Fruit fly (Drosophila melanogaster) whole organism, embryonic: ENCODE results near the gene pygo.

Experiments used
- CG10147 ChIP-seq: fragments of 200-800 bp; sonication (Bioruptor generic); optimal IDR thresholded peaks from 2 replicates; lab custom pipeline; 2019; ENCODE audit warnings: missing biosample characterization, mild to moderate bottlenecking, missing genetic modification characterization, moderate library complexity
- CG10209 ChIP-seq: fragments of 200-800 bp; sonication (Bioruptor generic); optimal IDR thresholded peaks from 3 replicates; lab custom pipeline; 2017; ENCODE audit warnings: missing biosample characterization, mild to moderate bottlenecking, missing genetic modification characterization, missing genetic modification reagents
- CG1024 ChIP-seq: fragments of 200-800 bp; sonication (Bioruptor generic); IDR thresholded peaks from 2 replicates; pipeline ENCODE4 v1.3.6; 2022; ENCODE audit warnings: missing biosample characterization, missing genetic modification characterization
- CG10431 ChIP-seq: fragments of 200-800 bp; sonication (Bioruptor generic); optimal IDR thresholded peaks from 3 replicates; lab custom pipeline; 2018; ENCODE audit warnings: missing biosample characterization, mild to moderate bottlenecking, missing genetic modification characterization
- CG10959 ChIP-seq: fragments of 200-800 bp; sonication (Bioruptor generic); IDR thresholded peaks from 2 replicates; pipeline ENCODE4 v1.3.6; 2022; ENCODE audit warnings: missing biosample characterization, missing genetic modification characterization
- CG11093 ChIP-seq: fragments of 200-800 bp; sonication (Bioruptor generic); IDR thresholded peaks from 3 replicates; pipeline ENCODE4 v1.3.6; 2022; ENCODE audit warnings: missing biosample characterization, missing genetic modification characterization
- CG11247 ChIP-seq: fragments of 200-800 bp; sonication (Bioruptor generic); IDR thresholded peaks from 2 replicates; pipeline ENCODE4 v1.3.6; 2022; ENCODE audit warnings: missing biosample characterization, missing genetic modification characterization
- CG11723 ChIP-seq: fragments of 200-800 bp; sonication (Bioruptor generic); optimal IDR thresholded peaks from 2 replicates; lab custom pipeline; 2017; ENCODE audit warnings: missing biosample characterization, mild to moderate bottlenecking, missing genetic modification characterization
- CG12071 ChIP-seq: fragments of 200-800 bp; sonication (Bioruptor generic); optimal IDR thresholded peaks from 3 replicates; lab custom pipeline; 2018; ENCODE audit warnings: missing biosample characterization, mild to moderate bottlenecking, missing genetic modification characterization
- CG1233 ChIP-seq: fragments of 200-800 bp; sonication (Bioruptor generic); optimal IDR thresholded peaks from 4 replicates; lab custom pipeline; 2018; ENCODE audit warnings: missing biosample characterization, mild to moderate bottlenecking, missing genetic modification characterization
- CG13894 ChIP-seq: fragments of 200-800 bp; sonication (Bioruptor generic); optimal IDR thresholded peaks from 3 replicates; lab custom pipeline; 2018; ENCODE audit warnings: missing biosample characterization, mild to moderate bottlenecking, missing genetic modification characterization, moderate library complexity
- CG14014 ChIP-seq: fragments of 200-800 bp; sonication (Bioruptor generic); IDR thresholded peaks from 2 replicates; pipeline ENCODE4 v1.3.6; 2022; ENCODE audit warnings: missing biosample characterization, missing genetic modification characterization
- CG14710 ChIP-seq: fragments of 200-800 bp; sonication (Bioruptor generic); optimal IDR thresholded peaks from 3 replicates; lab custom pipeline; 2019; ENCODE audit warnings: missing biosample characterization, mild to moderate bottlenecking, missing genetic modification characterization, moderate library complexity
- CG15073 ChIP-seq: fragments of 200-800 bp; sonication (Bioruptor generic); optimal IDR thresholded peaks from 2 replicates; lab custom pipeline; 2016; ENCODE audit warnings: missing biosample characterization, missing genetic modification characterization
- CG15269 ChIP-seq: fragments of 200-800 bp; sonication (Bioruptor generic); optimal IDR thresholded peaks from 2 replicates; lab custom pipeline; 2018; ENCODE audit warnings: missing biosample characterization, mild to moderate bottlenecking, missing genetic modification characterization, moderate library complexity
- CG17385 ChIP-seq: fragments of 200-800 bp; sonication (Bioruptor generic); optimal IDR thresholded peaks from 3 replicates; lab custom pipeline; 2018; ENCODE audit warnings: missing biosample characterization, mild to moderate bottlenecking, missing genetic modification characterization
- CG18476 ChIP-seq: fragments of 200-800 bp; sonication (Bioruptor generic); optimal IDR thresholded peaks from 2 replicates; lab custom pipeline; 2016; ENCODE audit warnings: missing biosample characterization, mild to moderate bottlenecking, missing genetic modification characterization
- CG3065 ChIP-seq: fragments of 200-800 bp; sonication (Bioruptor generic); optimal IDR thresholded peaks from 2 replicates; lab custom pipeline; 2016; ENCODE audit warnings: missing biosample characterization, missing genetic modification characterization
- CG34422 ChIP-seq: fragments of 200-800 bp; sonication (Bioruptor generic); IDR thresholded peaks from 3 replicates; pipeline ENCODE4 v1.3.6; 2022; ENCODE audit warnings: missing biosample characterization, missing genetic modification characterization
- CG3847 ChIP-seq: fragments of 200-800 bp; sonication (Bioruptor generic); IDR thresholded peaks from 2 replicates; pipeline ENCODE4 v1.3.6; 2022; ENCODE audit warnings: missing biosample characterization, missing genetic modification characterization
- CG9215 ChIP-seq: fragments of 200-800 bp; sonication (Bioruptor generic); IDR thresholded peaks from 2 replicates; pipeline ENCODE4 v1.3.6; 2022; ENCODE audit warnings: missing biosample characterization, missing genetic modification characterization
- Dek ChIP-seq: fragments of 200-800 bp; sonication (Bioruptor generic); optimal IDR thresholded peaks from 3 replicates; lab custom pipeline; 2019; ENCODE audit warnings: missing biosample characterization, mild to moderate bottlenecking, missing genetic modification characterization, moderate library complexity
- Dll ChIP-seq: fragments of 200-800 bp; sonication (Bioruptor generic); IDR thresholded peaks from 4 replicates; pipeline ENCODE4 v1.3.6; 2022; ENCODE audit warnings: missing biosample characterization, missing genetic modification characterization; ENCODE audit not compliant: partially characterized antibody
- Eip74EF ChIP-seq, 2 experiments: fragments of 200-800 bp in 1 of 2; fragments of >200 bp in 1 of 2; sonication (Bioruptor generic) in 1 of 2; optimal IDR thresholded peaks; 2 replicates each; lab custom pipeline; 2017 to 2019; ENCODE audit warnings: missing biosample characterization in 2 of 2, missing genetic modification characterization in 2 of 2, mild to moderate bottlenecking in 1 of 2, moderate library complexity in 1 of 2
- Fer3 ChIP-seq: fragments of 200-800 bp; sonication (Bioruptor generic); optimal IDR thresholded peaks from 2 replicates; lab custom pipeline; 2018; ENCODE audit warnings: missing biosample characterization, mild to moderate bottlenecking, missing genetic modification characterization, moderate library complexity
- H2.0 ChIP-seq: fragments of 200-800 bp; sonication (Bioruptor generic); IDR thresholded peaks from 2 replicates; pipeline ENCODE4 v1.3.6; 2022; ENCODE audit warnings: missing biosample characterization, missing genetic modification characterization
- HLH54F ChIP-seq: fragments of 200-800 bp; sonication (Bioruptor generic); optimal IDR thresholded peaks from 3 replicates; lab custom pipeline; 2016; ENCODE audit warnings: missing biosample characterization, missing genetic modification characterization
- Hr78 ChIP-seq, 2 experiments: fragments of 200-800 bp in 1 of 2; fragments of >200 bp in 1 of 2; sonication (Bioruptor generic) in 1 of 2; optimal IDR thresholded peaks; 2 replicates each; lab custom pipeline; 2017 to 2019; ENCODE audit warnings: missing biosample characterization in 2 of 2, missing genetic modification characterization in 2 of 2, mild to moderate bottlenecking in 1 of 2, moderate library complexity in 1 of 2
- Med ChIP-seq: fragments of 200-800 bp; sonication (Bioruptor generic); peaks from one replicate; lab custom pipeline; 2016; ENCODE audit warnings: missing biosample characterization, missing genetic modification characterization, mild to moderate bottlenecking, inconsistent platforms, moderate library complexity
- Rfx ChIP-seq: fragments of 200-800 bp; sonication (Bioruptor generic); IDR thresholded peaks from 2 replicates; pipeline ENCODE4 v1.3.6; 2022; ENCODE audit warnings: missing biosample characterization, missing genetic modification characterization
- Rx ChIP-seq: fragments of 200-800 bp; sonication (Bioruptor generic); IDR thresholded peaks from 2 replicates; pipeline ENCODE4 v1.3.6; 2022; ENCODE audit warnings: missing biosample characterization, missing genetic modification characterization
- amos ChIP-seq: fragments of 200-800 bp; sonication (Bioruptor generic); IDR thresholded peaks from 2 replicates; pipeline ENCODE4 v1.3.6; 2022; ENCODE audit warnings: missing biosample characterization, missing genetic modification characterization; ENCODE audit not compliant: partially characterized antibody
- az2 ChIP-seq: fragments of 200-800 bp; sonication (Bioruptor generic); optimal IDR thresholded peaks from 3 replicates; lab custom pipeline; 2016; ENCODE audit warnings: missing biosample characterization, missing genetic modification characterization
- caup ChIP-seq: fragments of 200-800 bp; sonication (Bioruptor generic); optimal IDR thresholded peaks from 3 replicates; lab custom pipeline; 2017; ENCODE audit warnings: missing biosample characterization, mild to moderate bottlenecking, missing genetic modification characterization, moderate library complexity; ENCODE audit not compliant: severe bottlenecking
- crol ChIP-seq: fragments of 200-800 bp; sonication (Bioruptor generic); IDR thresholded peaks from 2 replicates; pipeline ENCODE4 v1.3.6; 2022; ENCODE audit warnings: missing biosample characterization, missing genetic modification characterization
- eyg ChIP-seq: fragments of 200-800 bp; sonication (Bioruptor generic); optimal IDR thresholded peaks from 3 replicates; lab custom pipeline; 2016; ENCODE audit warnings: missing biosample characterization, missing genetic modification characterization
- gem ChIP-seq: fragments of 200-800 bp; sonication (Bioruptor generic); optimal IDR thresholded peaks from 2 replicates; lab custom pipeline; 2019; ENCODE audit warnings: missing biosample characterization, mild to moderate bottlenecking, missing genetic modification characterization, moderate library complexity
- kni ChIP-seq: fragments of 200-800 bp; sonication (Bioruptor generic); optimal IDR thresholded peaks from 3 replicates; lab custom pipeline; 2017; ENCODE audit warnings: mild to moderate bottlenecking, missing biosample characterization, missing genetic modification reagents, missing genetic modification characterization
- nerfin-2 ChIP-seq: fragments of 200-800 bp; sonication (Bioruptor generic); IDR thresholded peaks from 2 replicates; pipeline ENCODE4 v1.3.6; 2022; ENCODE audit warnings: missing biosample characterization, missing genetic modification characterization; ENCODE audit not compliant: partially characterized antibody
- pzg ChIP-seq: fragments of 200-800 bp; sonication (Bioruptor generic); optimal IDR thresholded peaks from 3 replicates; lab custom pipeline; 2018; ENCODE audit warnings: missing biosample characterization, mild to moderate bottlenecking, missing genetic modification characterization, moderate library complexity
- salm ChIP-seq: fragments of 200-800 bp; sonication (Bioruptor generic); optimal IDR thresholded peaks from 2 replicates; lab custom pipeline; 2018; ENCODE audit warnings: missing biosample characterization, mild to moderate bottlenecking, missing genetic modification characterization
- sens ChIP-seq: fragments of 200-800 bp; sonication (Bioruptor generic); peaks from one replicate; lab custom pipeline; 2016; ENCODE audit warnings: missing biosample characterization, missing genetic modification characterization
- usp ChIP-seq: fragments of >200 bp; optimal IDR thresholded peaks from 2 replicates; lab custom pipeline; 2017; ENCODE audit warnings: missing biosample characterization, missing genetic modification characterization
- vvl ChIP-seq: fragments of 200-800 bp; sonication (Bioruptor generic); IDR thresholded peaks from 2 replicates; pipeline ENCODE4 v1.3.6; 2022; ENCODE audit warnings: missing biosample characterization, missing genetic modification characterization
- wdn ChIP-seq: fragments of 200-800 bp; sonication (Bioruptor generic); IDR thresholded peaks from 2 replicates; pipeline ENCODE4 v1.3.6; 2022; ENCODE audit warnings: missing biosample characterization, missing genetic modification characterization
- zen2 ChIP-seq: fragments of 200-800 bp; sonication (Bioruptor generic); IDR thresholded peaks from 3 replicates; pipeline ENCODE4 v1.3.6; 2022; ENCODE audit warnings: missing biosample characterization, missing genetic modification characterization; ENCODE audit not compliant: partially characterized antibody
- zf30C ChIP-seq: fragments of 200-800 bp; sonication (Bioruptor generic); optimal IDR thresholded peaks from 3 replicates; lab custom pipeline; 2018; ENCODE audit warnings: missing biosample characterization, mild to moderate bottlenecking, missing genetic modification characterization

The pygo gene

DNA sequence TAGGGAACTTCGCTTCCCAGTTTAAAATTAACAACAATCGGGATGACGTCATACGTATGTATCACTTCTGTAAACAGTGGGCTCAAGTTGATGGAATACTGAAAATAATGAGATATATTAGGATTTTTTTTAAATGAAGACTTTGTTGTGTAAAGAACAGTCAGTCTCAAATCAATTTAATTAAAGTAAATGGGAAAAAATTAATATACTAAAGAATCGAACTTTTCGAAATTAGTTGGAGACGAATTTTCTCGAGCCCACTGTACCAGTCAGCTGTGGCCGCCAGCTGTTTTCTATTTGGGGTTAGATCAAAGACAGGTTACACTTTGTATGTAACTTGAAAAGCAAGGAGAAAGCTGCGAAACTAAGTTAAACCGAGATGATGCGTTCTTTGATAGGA, 7.9 kb upstream of the pygo start, which contains the start of gene CG1635 (continued):
- peak; percentile 99 for TF ChIP-seq kni (GFP tag; lab: Kevin White, UChicago)
- TF ChIP-seq CG10209, result peak; percentile 99
- peak; percentile 96 for TF ChIP-seq CG10959
- peak; percentile 100 for TF ChIP-seq CG15269 (tag; lab: Kevin White, UChicago)
- peak; percentile 61 for TF ChIP-seq zf30C (GFP tag; lab: Kevin White, UChicago)
- peak in 1 of 2 experiments; percentile 97 for TF ChIP-seq Hr78 (GFP tag; optimal IDR thresholded peaks at IDR 0.05; lab: Kevin White, UChicago)
- peak; percentile 99 for TF ChIP-seq CG3847 (GFP tag; lab: Robert Waterston, UW)
- peak; percentile 98 for TF ChIP-seq eyg
- TF ChIP-seq CG1024 (GFP tag; lab: Robert Waterston, UW), result peak; percentile 98
- peak; percentile 98 for TF ChIP-seq CG11093 (GFP tag; lab: Robert Waterston, UW)
- peak; percentile 98 for TF ChIP-seq CG10431 (GFP tag; lab: Kevin White, UChicago)
- peak; percentile 100 for TF ChIP-seq gem (tag; lab: Kevin White, UChicago)
- TF ChIP-seq CG3065 (GFP tag; lab: Kevin White, UChicago), result peak; percentile 95
- peak; percentile 58; the same call in 1 of the 2 replicates for TF ChIP-seq amos (GFP tag; lab: Robert Waterston, UW)
- TF ChIP-seq Eip74EF (GFP tag; optimal IDR thresholded peaks at IDR 0.05; lab: Kevin White, UChicago), result peak in 1 of 2 experiments; percentile 98
- peak; percentile 99 for TF ChIP-seq CG11723 (GFP tag; lab: Kevin White, UChicago)
- peak; percentile 99 for TF ChIP-seq caup (GFP tag; lab: Kevin White, UChicago)
- peak; percentile 98 for TF ChIP-seq CG14710 (tag; lab: Kevin White, UChicago)
- TF ChIP-seq az2 (GFP tag; lab: Kevin White, UChicago), result peak; percentile 99
- TF ChIP-seq CG10147 (GFP tag; lab: Kevin White, UChicago), result peak; percentile 100
- TF ChIP-seq pzg (GFP tag; lab: Kevin White, UChicago), result peak; percentile 40
- TF ChIP-seq CG15073 (GFP tag; lab: Kevin White, UChicago), result peak; percentile 86
- TF ChIP-seq HLH54F (GFP tag; lab: Kevin White, UChicago), result peak; percentile 98
- peak; percentile 98 for TF ChIP-seq Rx (GFP tag; lab: Robert Waterston, UW)
- TF ChIP-seq crol (GFP tag; lab: Robert Waterston, UW), result peak; percentile 85
- peak; percentile 99 for TF ChIP-seq Rfx (GFP tag; lab: Robert Waterston, UW)
- TF ChIP-seq CG34422 (GFP tag; lab: Robert Waterston, UW), result peak; percentile 99

DNA sequence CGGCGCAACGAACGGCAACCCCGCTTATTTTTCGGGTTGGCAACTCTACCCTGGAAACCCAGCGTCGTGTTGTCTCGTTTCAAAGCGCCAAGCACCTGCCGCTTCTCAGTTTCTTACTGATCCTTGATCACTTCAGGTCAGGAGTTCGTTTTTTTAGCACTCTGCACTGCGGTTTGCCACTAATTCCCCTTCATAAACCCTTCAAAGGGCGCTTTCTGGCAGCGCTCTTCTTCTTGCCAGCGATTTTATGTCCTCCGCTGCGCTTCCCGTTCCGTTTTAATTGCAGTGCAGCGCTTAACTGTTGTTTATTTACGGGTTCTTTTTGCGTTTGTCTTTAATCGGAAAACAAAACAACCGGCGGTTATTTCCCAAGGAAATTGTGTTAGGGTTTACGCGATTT, 467 bp downstream of the pygo start:
- TF ChIP-seq usp (GFP tag; lab: Kevin White, UChicago) (no peak), CG17385 (peak; percentile 83), CG9215 (GFP tag; lab: Robert Waterston, UW) (peak; percentile 47)

DNA sequence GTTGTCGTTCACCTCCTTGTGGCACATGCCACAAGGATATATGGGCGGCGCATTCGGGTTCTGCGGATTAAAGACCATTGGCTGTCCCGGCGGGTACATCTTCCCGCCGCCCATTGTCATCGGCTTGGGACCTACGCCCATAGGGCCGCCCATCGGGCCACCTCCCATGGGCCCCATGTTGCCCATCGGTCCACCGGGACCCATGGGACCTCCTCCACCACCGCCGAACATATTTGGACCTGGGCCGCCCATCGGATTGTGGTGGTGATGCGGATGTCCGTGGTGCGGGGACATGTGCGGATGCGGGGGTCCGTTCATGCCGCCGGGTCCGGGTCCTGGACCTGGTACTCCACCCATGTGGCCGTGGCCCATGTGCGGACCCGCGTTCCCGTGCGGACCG, 3.1 kb downstream of the pygo start:
- no peak for TF ChIP-seq zen2
- TF ChIP-seq Med, result peak; percentile 49

DNA sequence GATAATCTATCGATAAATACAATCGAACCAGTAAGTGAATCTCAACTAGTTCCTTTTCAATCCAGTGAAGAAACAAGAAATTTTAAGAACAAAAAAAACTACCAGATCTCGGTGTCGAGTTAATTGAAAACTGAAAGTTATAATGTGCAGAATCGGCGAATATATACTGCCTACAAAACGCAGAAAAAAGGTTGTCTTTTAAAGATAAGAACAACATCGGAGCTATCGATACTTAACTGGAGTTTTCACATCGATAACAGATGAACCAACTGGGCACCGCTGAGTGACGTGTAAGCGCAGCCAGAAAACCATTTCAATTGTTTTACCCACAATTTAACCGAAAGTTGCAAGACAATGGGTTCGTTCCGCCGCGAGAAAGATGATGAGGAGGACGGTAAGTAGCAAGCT, 8.6 kb downstream of the pygo start, which contains the start of gene gammaCOP:
gammaCOP (plus strand) TSS at position 259 of the 408 bp plus-strand sequence.
- no peak for TF ChIP-seq CG12071
- TF ChIP-seq wdn (GFP tag; lab: Robert Waterston, UW), result no peak
- no peak for TF ChIP-seq Fer3
- no peak for TF ChIP-seq CG13894 (tag; lab: Kevin White, UChicago)
- TF ChIP-seq CG14014 (GFP tag; lab: Robert Waterston, UW), result no peak
- no peak for TF ChIP-seq vvl (GFP tag; lab: Robert Waterston, UW)
- TF ChIP-seq CG10959, result no peak
- no peak for TF ChIP-seq CG11247 (GFP tag; lab: Robert Waterston, UW)
- TF ChIP-seq H2.0, result no peak
- no peak for TF ChIP-seq CG1233 (GFP tag; lab: Kevin White, UChicago)
- no peak for TF ChIP-seq CG18476
- no peak for TF ChIP-seq salm (tag; lab: Kevin White, UChicago)
- peak; percentile 98 for TF ChIP-seq Dll
- TF ChIP-seq Dek (tag; lab: Kevin White, UChicago), result no peak
- peak; percentile 53 for TF ChIP-seq sens
- peak; percentile 79 for TF ChIP-seq nerfin-2
